Worm (Caenorhabditis elegans): ENCODE measurements around the gene str-232.

The str-232 gene

ce11 chrV:16029237-16029636 lies 13.7 kb upstream of the str-232 start:
- TF ChIP-seq snpc-4 (tag; optimal IDR thresholded peaks at IDR 0.05) (no peak), jun-1 (tag; optimal IDR thresholded peaks at IDR 0.05) (no peak), elt-3 (tag; optimal IDR thresholded peaks at IDR 0.05) (no peak), ceh-82 (tag; optimal IDR thresholded peaks at IDR 0.05) (no peak), ztf-11 (tag; optimal IDR thresholded peaks at IDR 0.05) (no peak), hmg-11 (tag; optimal IDR thresholded peaks at IDR 0.05) (no peak), aly-2 (tag; optimal IDR thresholded peaks at IDR 0.05) (no peak), ama-1 (optimal IDR thresholded peaks at IDR 0.05) (no peak)

- TF ChIP-seq mml-1 (tag; optimal IDR thresholded peaks at IDR 0.05) = no peak
- TF ChIP-seq fkh-2 (tag; optimal IDR thresholded peaks at IDR 0.05) = no peak
- TF ChIP-seq nhr-67 (tag; optimal IDR thresholded peaks at IDR 0.05) = no peak
- no peak for TF ChIP-seq nhr-25 (tag; optimal IDR thresholded peaks at IDR 0.05)
- TF ChIP-seq nhr-76 (tag; optimal IDR thresholded peaks at IDR 0.05) = no peak
- TF ChIP-seq ZK546.5 (tag; optimal IDR thresholded peaks at IDR 0.05) = no peak
- no peak for TF ChIP-seq egl-27 (tag; optimal IDR thresholded peaks at IDR 0.05)
Observed at ce11 chrV:16024917-16025316, 9.4 kb upstream of the str-232 start.

ce11 chrV:16024300-16024699 lies 8.7 kb upstream of the str-232 start, which contains the start of gene T10C6.6:
TSS of gene T10C6.6 (plus strand) at chrV:16024326.
- no peak for TF ChIP-seq unc-62 (GFP tag; optimal IDR thresholded peaks at IDR 0.05)
- TF ChIP-seq daf-12 (tag; optimal IDR thresholded peaks at IDR 0.05) = no peak
- TF ChIP-seq nfya-1 (tag; optimal IDR thresholded peaks at IDR 0.05; ENCODE audit: insufficient read depth) = no peak
- TF ChIP-seq aly-2 (tag; optimal IDR thresholded peaks at IDR 0.05) = no peak

ce11 chrV:16023559-16023958 lies 8.0 kb upstream of the str-232 start:
- TF ChIP-seq nfya-1 (tag; optimal IDR thresholded peaks at IDR 0.05; ENCODE audit: insufficient read depth) (no peak), eor-1 (tag; optimal IDR thresholded peaks at IDR 0.05) (no peak), ceh-82 (tag; optimal IDR thresholded peaks at IDR 0.05) (no peak), nhr-25 (tag; optimal IDR thresholded peaks at IDR 0.05) (no peak), mml-1 (tag; optimal IDR thresholded peaks at IDR 0.05) (no peak), ceh-16 (tag; optimal IDR thresholded peaks at IDR 0.05) (no peak), unc-39 (tag; optimal IDR thresholded peaks at IDR 0.05) (no peak)

ce11 chrV:16023051-16023450 lies 7.5 kb upstream of the str-232 start, which contains the start of gene cwc-15:
TSS of gene cwc-15 (plus strand) at chrV:16023351.
- TF ChIP-seq unc-62 (GFP tag; optimal IDR thresholded peaks at IDR 0.05) (no peak), aly-2 (tag; optimal IDR thresholded peaks at IDR 0.05) (no peak), eor-1 (tag; optimal IDR thresholded peaks at IDR 0.05) (no peak)

- peak; percentile 6 for TF ChIP-seq nhr-23 (tag; optimal IDR thresholded peaks at IDR 0.05)
- TF ChIP-seq nhr-43 (tag; optimal IDR thresholded peaks at IDR 0.05; ENCODE audit: poor library complexity, severe bottlenecking) = peak; percentile 57
- TF ChIP-seq lin-39 (tag; optimal IDR thresholded peaks at IDR 0.05) = peak; percentile 0
- TF ChIP-seq fkh-2 (tag; optimal IDR thresholded peaks at IDR 0.05) = no peak
Observed at ce11 chrV:16022600-16022999, 7.0 kb upstream of the str-232 start.

ce11 chrV:16020042-16020441 lies 4.5 kb upstream of the str-232 start, which contains the start of gene srx-44:
TSS of gene srx-44 (plus strand) at chrV:16020342.
- TF ChIP-seq ceh-82 (tag; optimal IDR thresholded peaks at IDR 0.05) = no peak

ce11 chrV:16017671-16018070 lies 2.1 kb upstream of the str-232 start, which contains the start of gene srx-43:
TSS of gene srx-43 (plus strand) at chrV:16017971.
- TF ChIP-seq nhr-77 (tag; optimal IDR thresholded peaks at IDR 0.05) (no peak), ztf-11 (tag; optimal IDR thresholded peaks at IDR 0.05) (no peak), ceh-82 (tag; optimal IDR thresholded peaks at IDR 0.05) (no peak), mml-1 (tag; optimal IDR thresholded peaks at IDR 0.05) (no peak)

- no peak for TF ChIP-seq aly-2 (tag; optimal IDR thresholded peaks at IDR 0.05)
Observed at ce11 chrV:16016977-16017376, 1.4 kb upstream of the str-232 start.

All from whole organism, L3 larva.